Fruit fly (Drosophila melanogaster) whole organism, embryonic: Measurements from ENCODE around the gene CG12290.

Experiments used
- Adf1 ChIP-seq: fragments of 200-800 bp; sonication (Bioruptor generic); IDR thresholded peaks from 2 replicates; pipeline ENCODE4 v1.3.6; 2022; ENCODE audit warnings: missing biosample characterization, missing genetic modification characterization
- CG10321 ChIP-seq: fragments of 200-800 bp; sonication (Bioruptor generic); IDR thresholded peaks from 2 replicates; pipeline ENCODE4 v1.3.6; 2022; ENCODE audit warnings: missing biosample characterization, missing genetic modification characterization
- CG11723 ChIP-seq: fragments of 200-800 bp; sonication (Bioruptor generic); optimal IDR thresholded peaks from 2 replicates; lab custom pipeline; 2017; ENCODE audit warnings: missing biosample characterization, mild to moderate bottlenecking, missing genetic modification characterization
- CG12236 ChIP-seq: fragments of 200-800 bp; sonication (Bioruptor generic); optimal IDR thresholded peaks from 2 replicates; lab custom pipeline; 2016; ENCODE audit warnings: missing biosample characterization, missing genetic modification characterization
- CG12391 ChIP-seq: fragments of 200-800 bp; sonication (Bioruptor generic); optimal IDR thresholded peaks from 3 replicates; lab custom pipeline; 2018; ENCODE audit warnings: missing biosample characterization, mild to moderate bottlenecking, missing genetic modification characterization, moderate library complexity
- CG12769 ChIP-seq: fragments of 200-800 bp; sonication (Bioruptor generic); optimal IDR thresholded peaks from 2 replicates; lab custom pipeline; 2019; ENCODE audit warnings: missing biosample characterization, mild to moderate bottlenecking, missing genetic modification characterization, moderate library complexity
- CG14441 ChIP-seq: fragments of 200-800 bp; sonication (Bioruptor generic); IDR thresholded peaks from 2 replicates; pipeline ENCODE4 v1.3.6; 2022; ENCODE audit warnings: missing biosample characterization, missing genetic modification characterization
- CG14710 ChIP-seq: fragments of 200-800 bp; sonication (Bioruptor generic); optimal IDR thresholded peaks from 3 replicates; lab custom pipeline; 2019; ENCODE audit warnings: missing biosample characterization, mild to moderate bottlenecking, missing genetic modification characterization, moderate library complexity
- CG14860 ChIP-seq: fragments of 200-800 bp; sonication (Bioruptor generic); IDR thresholded peaks from 3 replicates; pipeline ENCODE4 v1.3.6; 2022; ENCODE audit warnings: missing biosample characterization, missing genetic modification characterization; ENCODE audit not compliant: partially characterized antibody
- CG14965 ChIP-seq: fragments of 200-800 bp; sonication (Bioruptor generic); optimal IDR thresholded peaks from 2 replicates; lab custom pipeline; 2016; ENCODE audit warnings: missing biosample characterization, missing genetic modification characterization, borderline replicate concordance
- CG1603 ChIP-seq: fragments of 200-800 bp; sonication (Bioruptor generic); optimal IDR thresholded peaks from 2 replicates; lab custom pipeline; 2019; ENCODE audit warnings: missing biosample characterization, mild to moderate bottlenecking, missing genetic modification characterization, moderate library complexity
- CG17802 ChIP-seq: fragments of 200-800 bp; sonication (Bioruptor generic); optimal IDR thresholded peaks from 2 replicates; lab custom pipeline; 2018; ENCODE audit warnings: missing biosample characterization, mild to moderate bottlenecking, missing genetic modification characterization, moderate library complexity
- CG18599 ChIP-seq: fragments of 200-800 bp; sonication (Bioruptor generic); optimal IDR thresholded peaks from 3 replicates; lab custom pipeline; 2017; ENCODE audit warnings: missing biosample characterization, missing genetic modification characterization, mild to moderate bottlenecking, moderate library complexity, missing genetic modification reagents
- CG2120 ChIP-seq: fragments of 200-800 bp; sonication (Bioruptor generic); optimal IDR thresholded peaks from 3 replicates; lab custom pipeline; 2016; ENCODE audit warnings: missing biosample characterization, missing genetic modification characterization
- CG2889 ChIP-seq: fragments of 200-800 bp; sonication (Bioruptor generic); IDR thresholded peaks from 3 replicates; pipeline ENCODE4 v1.3.6; 2022; ENCODE audit warnings: missing biosample characterization, missing genetic modification characterization
- CG34376 ChIP-seq: fragments of 200-800 bp; sonication (Bioruptor generic); optimal IDR thresholded peaks from 2 replicates; lab custom pipeline; 2018; ENCODE audit warnings: missing biosample characterization, mild to moderate bottlenecking, missing genetic modification characterization
- CG7987 ChIP-seq: fragments of 200-800 bp; sonication (Bioruptor generic); optimal IDR thresholded peaks from 2 replicates; lab custom pipeline; 2018; ENCODE audit warnings: missing biosample characterization, mild to moderate bottlenecking, missing genetic modification characterization, moderate library complexity
- CG8388 ChIP-seq: fragments of 200-800 bp; sonication (Bioruptor generic); optimal IDR thresholded peaks from 2 replicates; lab custom pipeline; 2019; ENCODE audit warnings: missing biosample characterization, mild to moderate bottlenecking, missing genetic modification characterization, moderate library complexity
- Dll ChIP-seq: fragments of 200-800 bp; sonication (Bioruptor generic); IDR thresholded peaks from 4 replicates; pipeline ENCODE4 v1.3.6; 2022; ENCODE audit warnings: missing biosample characterization, missing genetic modification characterization; ENCODE audit not compliant: partially characterized antibody
- ERR ChIP-seq: fragments of 200-800 bp; sonication (Bioruptor generic); optimal IDR thresholded peaks from 2 replicates; lab custom pipeline; 2016; ENCODE audit warnings: missing biosample characterization, missing genetic modification characterization
- Fer1 ChIP-seq: fragments of 200-800 bp; sonication (Bioruptor generic); optimal IDR thresholded peaks from 2 replicates; lab custom pipeline; 2017; ENCODE audit warnings: missing biosample characterization, mild to moderate bottlenecking, missing genetic modification characterization
- H15 ChIP-seq: fragments of 200-800 bp; sonication (Bioruptor generic); IDR thresholded peaks from 3 replicates; pipeline ENCODE4 v1.3.6; 2022; ENCODE audit warnings: missing biosample characterization, missing genetic modification characterization
- HLH54F ChIP-seq: fragments of 200-800 bp; sonication (Bioruptor generic); optimal IDR thresholded peaks from 3 replicates; lab custom pipeline; 2016; ENCODE audit warnings: missing biosample characterization, missing genetic modification characterization
- Hr3 ChIP-seq: fragments of 200-800 bp; sonication (Bioruptor generic); optimal IDR thresholded peaks from 3 replicates; lab custom pipeline; 2016; ENCODE audit warnings: missing biosample characterization, missing genetic modification characterization
- Med ChIP-seq: fragments of 200-800 bp; sonication (Bioruptor generic); peaks from one replicate; lab custom pipeline; 2016; ENCODE audit warnings: missing biosample characterization, missing genetic modification characterization, mild to moderate bottlenecking, inconsistent platforms, moderate library complexity
- Neu2 ChIP-seq: fragments of 200-800 bp; sonication (Bioruptor generic); optimal IDR thresholded peaks from 3 replicates; lab custom pipeline; 2016; ENCODE audit warnings: missing biosample characterization, missing genetic modification characterization, borderline replicate concordance
- Nf-YA ChIP-seq: fragments of 200-800 bp; sonication (Bioruptor generic); IDR thresholded peaks from 2 replicates; pipeline ENCODE4 v1.3.6; 2022; ENCODE audit warnings: missing biosample characterization, missing genetic modification characterization
- Optix ChIP-seq: fragments of 200-800 bp; sonication (Bioruptor generic); IDR thresholded peaks from 3 replicates; pipeline ENCODE4 v1.3.6; 2022; ENCODE audit warnings: missing biosample characterization, missing genetic modification characterization
- Rfx ChIP-seq: fragments of 200-800 bp; sonication (Bioruptor generic); IDR thresholded peaks from 2 replicates; pipeline ENCODE4 v1.3.6; 2022; ENCODE audit warnings: missing biosample characterization, missing genetic modification characterization
- Side ChIP-seq: fragments of 200-800 bp; sonication (Bioruptor generic); optimal IDR thresholded peaks from 2 replicates; lab custom pipeline; 2016; ENCODE audit warnings: missing biosample characterization, missing genetic modification characterization
- Ssrp ChIP-seq: fragments of 200-800 bp; sonication (Bioruptor generic); optimal IDR thresholded peaks from 2 replicates; lab custom pipeline; 2018; ENCODE audit warnings: missing biosample characterization, mild to moderate bottlenecking, missing genetic modification characterization, moderate library complexity
- TFAM ChIP-seq: fragments of 200-800 bp; sonication (Bioruptor generic); optimal IDR thresholded peaks from 2 replicates; lab custom pipeline; 2017; ENCODE audit warnings: missing biosample characterization, missing genetic modification characterization, inconsistent platforms
- ab ChIP-seq: fragments of 200-800 bp; sonication (Bioruptor generic); optimal IDR thresholded peaks from 2 replicates; lab custom pipeline; 2016; ENCODE audit warnings: missing biosample characterization, missing genetic modification characterization
- btn ChIP-seq: fragments of 200-800 bp; sonication (Bioruptor generic); optimal IDR thresholded peaks from 2 replicates; lab custom pipeline; 2016; ENCODE audit warnings: missing biosample characterization, missing genetic modification characterization
- chif ChIP-seq, 2 experiments: fragments of 200-800 bp; sonication (Bioruptor generic); optimal IDR thresholded peaks; 3 replicates each; lab custom pipeline; 2016; ENCODE audit warnings: missing biosample characterization in 2 of 2, missing genetic modification characterization in 2 of 2
- chinmo ChIP-seq: fragments of 200-800 bp; sonication (Bioruptor generic); IDR thresholded peaks from 4 replicates; pipeline ENCODE4 v1.3.6; 2022; ENCODE audit warnings: missing biosample characterization, missing genetic modification characterization; ENCODE audit not compliant: partially characterized antibody
- dati ChIP-seq: fragments of 200-800 bp; sonication (Bioruptor generic); IDR thresholded peaks from 2 replicates; pipeline ENCODE4 v1.3.6; 2022; ENCODE audit warnings: missing biosample characterization, missing genetic modification characterization
- her ChIP-seq: fragments of 200-800 bp; sonication (Bioruptor generic); optimal IDR thresholded peaks from 2 replicates; lab custom pipeline; 2016; ENCODE audit warnings: missing biosample characterization, missing genetic modification characterization
- lov ChIP-seq, 2 experiments: fragments of 200-800 bp in 1 of 2; fragments of >200 bp in 1 of 2; sonication (Bioruptor generic) in 1 of 2; IDR thresholded peaks in 1 of 2; optimal IDR thresholded peaks in 1 of 2; 2 replicates in 1 of 2; 3 replicates in 1 of 2; pipeline versions ENCODE4 v1.3.6 to Lab custom; 2017 to 2022; ENCODE audit warnings: missing biosample characterization in 1 of 2, missing genetic modification characterization in 1 of 2
- mam ChIP-seq: fragments of 200-800 bp; sonication (Bioruptor generic); optimal IDR thresholded peaks from 3 replicates; lab custom pipeline; 2016; ENCODE audit warnings: missing biosample characterization, missing genetic modification characterization
- mirr ChIP-seq: fragments of 200-800 bp; sonication (Bioruptor generic); optimal IDR thresholded peaks from 3 replicates; lab custom pipeline; 2018; ENCODE audit warnings: missing biosample characterization, mild to moderate bottlenecking, missing genetic modification characterization
- org-1 ChIP-seq: fragments of 200-800 bp; sonication (Bioruptor generic); optimal IDR thresholded peaks from 2 replicates; lab custom pipeline; 2017; ENCODE audit warnings: missing biosample characterization, missing genetic modification characterization
- seq ChIP-seq: fragments of 200-800 bp; sonication (Bioruptor generic); IDR thresholded peaks from 2 replicates; pipeline ENCODE4 v1.3.6; 2022; ENCODE audit warnings: missing biosample characterization, missing genetic modification characterization
- sim ChIP-seq: fragments of 200-800 bp; sonication (Bioruptor generic); IDR thresholded peaks from 2 replicates; pipeline ENCODE4 v1.3.6; 2022; ENCODE audit warnings: missing biosample characterization, missing genetic modification characterization
- sr ChIP-seq: fragments of 200-800 bp; sonication (Bioruptor generic); IDR thresholded peaks from 3 replicates; pipeline ENCODE4 v1.3.6; 2022; ENCODE audit warnings: missing biosample characterization, missing genetic modification characterization
- tll ChIP-seq, 2 experiments: fragments of 200-800 bp in 1 of 2; fragments of >200 bp in 1 of 2; sonication (Bioruptor generic) in 1 of 2; optimal IDR thresholded peaks; 2 replicates each; lab custom pipeline; 2017 to 2019; ENCODE audit warnings: missing biosample characterization in 2 of 2, missing genetic modification characterization in 2 of 2, mild to moderate bottlenecking in 1 of 2, moderate library complexity in 1 of 2
- usp ChIP-seq: fragments of >200 bp; optimal IDR thresholded peaks from 2 replicates; lab custom pipeline; 2017; ENCODE audit warnings: missing biosample characterization, missing genetic modification characterization

CG12290 gene

dm6 chr3R:26212935-26213334, 17.1 kb upstream of the CG12290 start (continued):
- TF ChIP-seq CG14710 (tag; lab: Kevin White, UChicago): no peak
- peak; percentile 41 for TF ChIP-seq CG12769 (tag; lab: Kevin White, UChicago)
- peak; percentile 54; the same call in 1 of the 4 replicates for TF ChIP-seq chinmo (GFP tag; lab: Robert Waterston, UW)
- no peak for TF ChIP-seq HLH54F (GFP tag; lab: Kevin White, UChicago)

dm6 chr3R:26214301-26214700, 15.7 kb upstream of the CG12290 start:
- TF ChIP-seq chif (GFP tag; optimal IDR thresholded peaks at IDR 0.05; lab: Kevin White, UChicago) (no peak), btn (no peak), Nf-YA (GFP tag; lab: Robert Waterston, UW) (no peak), Neu2 (no peak), Med (peak; percentile 27)

dm6 chr3R:26222123-26222651, 7.9 kb upstream of the CG12290 start:
- TF ChIP-seq usp (GFP tag; lab: Kevin White, UChicago): no peak
- TF ChIP-seq Rfx (GFP tag; lab: Robert Waterston, UW): no peak
- no peak for TF ChIP-seq CG7987 (GFP tag; lab: Kevin White, UChicago)
- TF ChIP-seq CG14965 (GFP tag; lab: Kevin White, UChicago): no peak
- TF ChIP-seq Ssrp (tag; lab: Kevin White, UChicago): no peak
- no peak for TF ChIP-seq Dll (GFP tag; lab: Robert Waterston, UW)
- peak; percentile 19 for TF ChIP-seq CG18599 (GFP tag; lab: Kevin White, UChicago)
- TF ChIP-seq TFAM (GFP tag; lab: Kevin White, UChicago): no peak
- no peak for TF ChIP-seq org-1 (GFP tag; lab: Kevin White, UChicago)
- no peak for TF ChIP-seq CG8388
- TF ChIP-seq H15 (GFP tag; lab: Robert Waterston, UW): no peak
- no peak for TF ChIP-seq CG12391
- TF ChIP-seq her (GFP tag; lab: Kevin White, UChicago): no peak
- TF ChIP-seq CG12236 (GFP tag; lab: Kevin White, UChicago): no peak
- TF ChIP-seq tll (GFP tag; optimal IDR thresholded peaks at IDR 0.05; lab: Kevin White, UChicago): no peak
- no peak for TF ChIP-seq Optix (GFP tag; lab: Robert Waterston, UW)
- no peak for TF ChIP-seq CG34376 (GFP tag; lab: Kevin White, UChicago)
- TF ChIP-seq CG14441: 0 out of 2 replicates have a peak, but pooled peaks have one; percentile 6
- no peak for TF ChIP-seq CG11723 (GFP tag; lab: Kevin White, UChicago)
- TF ChIP-seq CG14860: no peak
- no peak for TF ChIP-seq CG2889
- TF ChIP-seq CG10321 (GFP tag; lab: Robert Waterston, UW): no peak
- peak; percentile 34 for TF ChIP-seq mirr (GFP tag; lab: Kevin White, UChicago)
- TF ChIP-seq Fer1 (GFP tag; lab: Kevin White, UChicago): no peak
- TF ChIP-seq dati (GFP tag; lab: Robert Waterston, UW): no peak
- TF ChIP-seq CG17802 (tag; lab: Kevin White, UChicago): no peak
- no peak for TF ChIP-seq Side (GFP tag; lab: Kevin White, UChicago)
- TF ChIP-seq CG2120 (GFP tag; lab: Kevin White, UChicago): no peak
- TF ChIP-seq seq (GFP tag; lab: Robert Waterston, UW): no peak
- no peak for TF ChIP-seq sim
- TF ChIP-seq CG1603: peak; percentile 13
- TF ChIP-seq Hr3 (GFP tag; lab: Kevin White, UChicago): no peak
- no peak for TF ChIP-seq lov (optimal IDR thresholded peaks at IDR 0.05; lab: Kevin White, UChicago)
- no peak for TF ChIP-seq lov (GFP tag; IDR thresholded peaks at IDR 0.05; lab: Robert Waterston, UW)
- no peak for TF ChIP-seq ERR (GFP tag; lab: Kevin White, UChicago)
- TF ChIP-seq Adf1: no peak
- no peak for TF ChIP-seq ab (GFP tag; lab: Kevin White, UChicago)
- no peak for TF ChIP-seq mam (GFP tag; lab: Kevin White, UChicago)
- no peak for TF ChIP-seq sr (GFP tag; lab: Robert Waterston, UW)
